Fruit fly (Drosophila melanogaster) whole organism, prepupa: ENCODE measurements around the gene Prp18.

Experiments used
- Blimp-1 ChIP-seq: fragments of 200-800 bp; sonication (Bioruptor generic); optimal IDR thresholded peaks from 3 replicates; lab custom pipeline; 2017; ENCODE audit warnings: missing biosample characterization, missing genetic modification characterization, mild to moderate bottlenecking, moderate library complexity, missing genetic modification reagents
- CG10669 ChIP-seq: fragments of 200-800 bp; sonication (Bioruptor generic); optimal IDR thresholded peaks from 3 replicates; lab custom pipeline; 2018; ENCODE audit warnings: missing biosample characterization, mild to moderate bottlenecking, missing genetic modification characterization, moderate library complexity
- CG11294 ChIP-seq: fragments of 200-800 bp; sonication (Bioruptor generic); IDR thresholded peaks from 2 replicates; pipeline ENCODE4 v1.3.6; 2022; ENCODE audit warnings: missing biosample characterization, missing genetic modification characterization
- CG11902 ChIP-seq: fragments of 200-800 bp; sonication (Bioruptor generic); optimal IDR thresholded peaks from 3 replicates; lab custom pipeline; 2016; ENCODE audit warnings: missing biosample characterization, missing genetic modification characterization
- CG15336 ChIP-seq: fragments of 200-800 bp; sonication (Bioruptor generic); IDR thresholded peaks from 2 replicates; pipeline ENCODE4 v1.3.6; 2022; ENCODE audit warnings: missing biosample characterization, missing genetic modification characterization
- CG16779 ChIP-seq: fragments of 200-800 bp; sonication (Bioruptor generic); optimal IDR thresholded peaks from 3 replicates; lab custom pipeline; 2017; ENCODE audit warnings: missing biosample characterization, mild to moderate bottlenecking, missing genetic modification characterization
- CG3032 ChIP-seq: fragments of 200-800 bp; optimal IDR thresholded peaks from 2 replicates; lab custom pipeline; 2019; ENCODE audit warnings: missing biosample characterization, mild to moderate bottlenecking, missing genetic modification characterization, moderate library complexity
- CG34406 ChIP-seq: fragments of 200-800 bp; sonication (Bioruptor generic); optimal IDR thresholded peaks from 3 replicates; lab custom pipeline; 2016; ENCODE audit warnings: missing biosample characterization, missing genetic modification characterization
- CG3919 ChIP-seq: fragments of 200-800 bp; sonication (Bioruptor generic); optimal IDR thresholded peaks from 3 replicates; lab custom pipeline; 2016; ENCODE audit warnings: missing biosample characterization, missing genetic modification characterization
- CG4318 ChIP-seq: fragments of 200-800 bp; sonication (Bioruptor generic); optimal IDR thresholded peaks from 3 replicates; lab custom pipeline; 2017; ENCODE audit warnings: missing biosample characterization, mild to moderate bottlenecking, missing genetic modification characterization
- CG6163 ChIP-seq: fragments of 200-800 bp; sonication (Bioruptor generic); IDR thresholded peaks from 3 replicates; pipeline ENCODE4 v1.3.6; 2022; ENCODE audit warnings: missing biosample characterization, missing genetic modification characterization
- CG6276 ChIP-seq: fragments of 200-800 bp; sonication (Bioruptor generic); optimal IDR thresholded peaks from 2 replicates; lab custom pipeline; 2017; ENCODE audit warnings: missing biosample characterization, mild to moderate bottlenecking, missing genetic modification characterization
- CG6792 ChIP-seq: fragments of 200-800 bp; sonication (Bioruptor generic); optimal IDR thresholded peaks from 3 replicates; lab custom pipeline; 2016; ENCODE audit warnings: missing biosample characterization, missing genetic modification characterization
- CG6808 ChIP-seq: fragments of 200-800 bp; sonication (Bioruptor generic); optimal IDR thresholded peaks from 3 replicates; lab custom pipeline; 2017; ENCODE audit warnings: missing biosample characterization, missing genetic modification characterization, mild to moderate bottlenecking, moderate library complexity, missing genetic modification reagents
- CG6854 ChIP-seq: fragments of 200-800 bp; sonication (Bioruptor generic); optimal IDR thresholded peaks from 2 replicates; lab custom pipeline; 2017; ENCODE audit warnings: missing biosample characterization, mild to moderate bottlenecking, missing genetic modification characterization
- CG7368 ChIP-seq: fragments of 200-800 bp; sonication (Bioruptor generic); optimal IDR thresholded peaks from 3 replicates; lab custom pipeline; 2016; ENCODE audit warnings: missing biosample characterization, missing genetic modification characterization
- CG8119 ChIP-seq: fragments of 200-800 bp; sonication (Bioruptor generic); IDR thresholded peaks from 3 replicates; pipeline ENCODE4 v1.3.6; 2022; ENCODE audit warnings: missing biosample characterization, missing genetic modification characterization
- CG8632 ChIP-seq: fragments of 200-800 bp; sonication (Bioruptor generic); optimal IDR thresholded peaks from 3 replicates; lab custom pipeline; 2016; ENCODE audit warnings: missing biosample characterization, missing genetic modification characterization
- CG9139 ChIP-seq: fragments of 200-800 bp; sonication (Bioruptor generic); optimal IDR thresholded peaks from 3 replicates; lab custom pipeline; 2017; ENCODE audit warnings: missing biosample characterization, mild to moderate bottlenecking, missing genetic modification characterization
- Eip75B ChIP-seq: fragments of 200-800 bp; sonication (Bioruptor generic); optimal IDR thresholded peaks from 3 replicates; lab custom pipeline; 2016; ENCODE audit warnings: missing biosample characterization, missing genetic modification characterization
- Eip78C ChIP-seq: fragments of 200-800 bp; sonication (Bioruptor generic); peaks from one replicate; lab custom pipeline; 2016; ENCODE audit warnings: missing biosample characterization, missing genetic modification characterization
- Eip93F ChIP-seq: fragments of 200-800 bp; sonication (Bioruptor generic); optimal IDR thresholded peaks from 2 replicates; lab custom pipeline; 2016; ENCODE audit warnings: missing biosample characterization, mild to moderate bottlenecking, missing genetic modification characterization
- Ets21C ChIP-seq: fragments of 200-800 bp; sonication (Bioruptor generic); optimal IDR thresholded peaks from 3 replicates; lab custom pipeline; 2016; ENCODE audit warnings: missing biosample characterization, missing genetic modification characterization
- Gug ChIP-seq: fragments of 200-800 bp; sonication (Bioruptor generic); IDR thresholded peaks from 2 replicates; pipeline ENCODE4 v1.3.6; 2022; ENCODE audit warnings: missing biosample characterization, missing genetic modification characterization
- Hr38 ChIP-seq: sonication (Bioruptor generic); optimal IDR thresholded peaks from 2 replicates; lab custom pipeline; 2016; ENCODE audit warnings: missing biosample characterization, missing genetic modification characterization
- Hr39 ChIP-seq: fragments of 200-800 bp; sonication (Bioruptor generic); optimal IDR thresholded peaks from 2 replicates; lab custom pipeline; 2016; ENCODE audit warnings: missing biosample characterization, missing genetic modification characterization
- Hr4 ChIP-seq: fragments of 200-800 bp; sonication (Bioruptor generic); optimal IDR thresholded peaks from 3 replicates; lab custom pipeline; 2016; ENCODE audit warnings: missing biosample characterization, missing genetic modification characterization
- Lpt ChIP-seq: fragments of 200-800 bp; sonication (Bioruptor generic); optimal IDR thresholded peaks from 3 replicates; lab custom pipeline; 2016; ENCODE audit warnings: missing biosample characterization, missing genetic modification characterization
- Sox102F ChIP-seq: fragments of 200-800 bp; sonication (Bioruptor generic); optimal IDR thresholded peaks from 2 replicates; lab custom pipeline; 2016; ENCODE audit warnings: missing biosample characterization, mild to moderate bottlenecking, missing genetic modification characterization
- Sox14 ChIP-seq: fragments of 200-800 bp; sonication (Bioruptor generic); optimal IDR thresholded peaks from 3 replicates; lab custom pipeline; 2016; ENCODE audit warnings: missing biosample characterization, missing genetic modification characterization
- Sox15 ChIP-seq: fragments of 200-800 bp; sonication (Bioruptor generic); optimal IDR thresholded peaks from 3 replicates; lab custom pipeline; 2016; ENCODE audit warnings: missing biosample characterization, missing genetic modification characterization
- achi ChIP-seq: fragments of 200-800 bp; sonication (Bioruptor generic); optimal IDR thresholded peaks from 3 replicates; lab custom pipeline; 2016; ENCODE audit warnings: missing biosample characterization, missing genetic modification characterization
- acj6 ChIP-seq: fragments of 200-800 bp; sonication (Bioruptor generic); optimal IDR thresholded peaks from 3 replicates; lab custom pipeline; 2016; ENCODE audit warnings: missing biosample characterization, missing genetic modification characterization
- cyc ChIP-seq: fragments of 200-800 bp; sonication (Bioruptor generic); optimal IDR thresholded peaks from 3 replicates; lab custom pipeline; 2016; ENCODE audit warnings: missing biosample characterization, missing genetic modification characterization
- dac ChIP-seq: fragments of 200-800 bp; sonication (Bioruptor generic); optimal IDR thresholded peaks from 2 replicates; lab custom pipeline; 2017; ENCODE audit warnings: missing biosample characterization, mild to moderate bottlenecking, missing genetic modification characterization
- esn ChIP-seq: fragments of 200-800 bp; sonication (Bioruptor generic); optimal IDR thresholded peaks from 2 replicates; lab custom pipeline; 2016; ENCODE audit warnings: missing biosample characterization, mild to moderate bottlenecking, missing genetic modification characterization, moderate library complexity
- fd85E ChIP-seq: fragments of 200-800 bp; sonication (Bioruptor generic); optimal IDR thresholded peaks from 3 replicates; lab custom pipeline; 2016; ENCODE audit warnings: missing biosample characterization, missing genetic modification characterization
- fkh ChIP-seq: fragments of 200-800 bp; sonication (Bioruptor generic); optimal IDR thresholded peaks from 3 replicates; lab custom pipeline; 2017; ENCODE audit warnings: missing biosample characterization, mild to moderate bottlenecking, missing genetic modification characterization, moderate library complexity
- lz ChIP-seq: fragments of 200-800 bp; sonication (Bioruptor generic); optimal IDR thresholded peaks from 3 replicates; lab custom pipeline; 2016; ENCODE audit warnings: missing biosample characterization, missing genetic modification characterization
- net ChIP-seq: fragments of 200-800 bp; sonication (Bioruptor generic); optimal IDR thresholded peaks from 3 replicates; lab custom pipeline; 2016; ENCODE audit warnings: missing biosample characterization, missing genetic modification characterization
- pdm3 ChIP-seq: fragments of 200-800 bp; sonication (Bioruptor generic); optimal IDR thresholded peaks from 3 replicates; lab custom pipeline; 2016; ENCODE audit warnings: missing biosample characterization, missing genetic modification characterization
- salr ChIP-seq, 2 experiments: fragments of 200-800 bp; sonication (Bioruptor generic); optimal IDR thresholded peaks; 3 replicates each; lab custom pipeline; 2016 to 2018; ENCODE audit warnings: missing biosample characterization in 2 of 2, missing genetic modification characterization in 2 of 2, mild to moderate bottlenecking in 1 of 2
- ss ChIP-seq, 2 experiments: fragments of 200-800 bp; sonication (Bioruptor generic); optimal IDR thresholded peaks; 2 replicates in 1 of 2; 3 replicates in 1 of 2; lab custom pipeline; 2017 to 2018; ENCODE audit warnings: mild to moderate bottlenecking in 2 of 2, missing biosample characterization in 2 of 2, missing genetic modification characterization in 2 of 2, moderate library complexity in 1 of 2
- svp ChIP-seq: fragments of 200-800 bp; sonication (Bioruptor generic); peaks from one replicate; lab custom pipeline; 2016; ENCODE audit warnings: missing biosample characterization, missing genetic modification characterization
- topi ChIP-seq: fragments of 200-800 bp; sonication (Bioruptor generic); optimal IDR thresholded peaks from 3 replicates; lab custom pipeline; 2016; ENCODE audit warnings: missing biosample characterization, missing genetic modification characterization
- vri ChIP-seq: fragments of 200-800 bp; sonication (Bioruptor generic); optimal IDR thresholded peaks from 3 replicates; lab custom pipeline; 2016; ENCODE audit warnings: missing biosample characterization, mild to moderate bottlenecking, missing genetic modification characterization

Gene Prp18

dm6 chr3R:19028758-19029157 lies 2.3 kb downstream of the Prp18 start, which contains the start of the genes GatA and P5cr (continued):
- TF ChIP-seq cyc (GFP tag; lab: Kevin White, UChicago) (peak; percentile 82), CG6854 (GFP tag; lab: Kevin White, UChicago) (peak; percentile 55), Lpt (peak; percentile 75), lz (peak; percentile 82), dac (GFP tag; lab: Kevin White, UChicago) (peak; percentile 72), CG11902 (GFP tag; lab: Kevin White, UChicago) (peak; percentile 50), Eip75B (GFP tag; lab: Kevin White, UChicago) (peak; percentile 82), Hr38 (peak; percentile 78), ss (GFP tag; optimal IDR thresholded peaks at IDR 0.05; lab: Kevin White, UChicago) (peak in 1 of 2 experiments; percentile 53), CG6808 (no peak), Sox15 (GFP tag; lab: Kevin White, UChicago) (peak; percentile 62), acj6 (GFP tag; lab: Kevin White, UChicago) (peak; percentile 87), fkh (GFP tag; lab: Kevin White, UChicago) (peak; percentile 74), pdm3 (peak; percentile 88), Gug (peak; percentile 72), svp (GFP tag; lab: Kevin White, UChicago) (no peak), CG6792 (GFP tag; lab: Kevin White, UChicago) (peak; percentile 72), Sox14 (GFP tag; lab: Kevin White, UChicago) (peak; percentile 83), Eip78C (peak; percentile 94), CG6163 (peak; percentile 92), Sox102F (no peak), CG7368 (GFP tag; lab: Kevin White, UChicago) (peak; percentile 77), CG3032 (tag; lab: Kevin White, UChicago) (peak; percentile 69), CG10669 (no peak), salr (GFP tag; optimal IDR thresholded peaks at IDR 0.05; lab: Kevin White, UChicago) (peak in 1 of 2 experiments; percentile 67), CG8632 (GFP tag; lab: Kevin White, UChicago) (peak; percentile 51), CG15336 (GFP tag; lab: Robert Waterston, UW) (peak; percentile 67), CG11294 (GFP tag; lab: Robert Waterston, UW) (peak; percentile 73), CG34406 (peak; percentile 58), topi (peak; percentile 65), Hr4 (peak; percentile 91), CG3919 (peak; percentile 89), CG6276 (GFP tag; lab: Kevin White, UChicago) (no peak), CG4318 (GFP tag; lab: Kevin White, UChicago) (no peak), CG8119 (peak; percentile 65; the same call in 2 of the 3 replicates), Ets21C (GFP tag; lab: Kevin White, UChicago) (peak; percentile 68), esn (GFP tag; lab: Kevin White, UChicago) (peak; percentile 84), net (GFP tag; lab: Kevin White, UChicago) (peak; percentile 89), CG9139 (GFP tag; lab: Kevin White, UChicago) (no peak)

dm6 chr3R:19027165-19027564 lies 3.9 kb downstream of the Prp18 start, which contains the start of gene NP15.6:
Gene NP15.6, plus strand, starts transcription at chr3R:19027368.
- TF ChIP-seq achi (GFP tag; lab: Kevin White, UChicago) (peak; percentile 99), CG11294 (GFP tag; lab: Robert Waterston, UW) (no peak)

dm6 chr3R:19024761-19025160 lies 6.3 kb downstream of the Prp18 start, which contains the start of gene CG14285:
Gene CG14285, plus strand, starts transcription at chr3R:19025099.
- TF ChIP-seq Hr39 (GFP tag; lab: Kevin White, UChicago) (no peak), fd85E (GFP tag; lab: Kevin White, UChicago) (no peak), CG6792 (GFP tag; lab: Kevin White, UChicago) (no peak), Sox15 (GFP tag; lab: Kevin White, UChicago) (no peak), Blimp-1 (GFP tag; lab: Kevin White, UChicago) (no peak), CG16779 (tag; lab: Kevin White, UChicago) (no peak), vri (GFP tag; lab: Kevin White, UChicago) (no peak), ss (GFP tag; optimal IDR thresholded peaks at IDR 0.05; lab: Kevin White, UChicago) (no peak), esn (GFP tag; lab: Kevin White, UChicago) (no peak), CG9139 (GFP tag; lab: Kevin White, UChicago) (no peak), fkh (GFP tag; lab: Kevin White, UChicago) (no peak), pdm3 (no peak), Eip93F (GFP tag; lab: Kevin White, UChicago) (no peak), net (GFP tag; lab: Kevin White, UChicago) (no peak), Sox14 (GFP tag; lab: Kevin White, UChicago) (no peak), CG6163 (no peak), CG6276 (GFP tag; lab: Kevin White, UChicago) (no peak)
